Fruit fly (Drosophila melanogaster) whole organism: ENCODE results near the gene Tango10.

Experiments used
- CG8478 ChIP-seq: fragments of >200 bp; optimal IDR thresholded peaks from 2 replicates; lab custom pipeline; 2018; ENCODE audit warnings: inconsistent platforms
- Dll ChIP-seq: fragments of >200 bp; optimal IDR thresholded peaks from 2 replicates; lab custom pipeline; 2017
- psq ChIP-seq: fragments of >200 bp; optimal IDR thresholded peaks from 2 replicates; lab custom pipeline; 2017
- usp ChIP-seq: fragments of >200 bp; optimal IDR thresholded peaks from 2 replicates; lab custom pipeline; 2017; ENCODE audit warnings: missing biosample characterization, missing genetic modification characterization, mixed read lengths

- TF ChIP-seq psq (lab: Kevin White, UChicago) = no peak
- TF ChIP-seq CG8478 (lab: Kevin White, UChicago) = no peak
- TF ChIP-seq Dll (lab: Kevin White, UChicago) = no peak
- no peak for TF ChIP-seq usp (GFP tag; lab: Kevin White, UChicago)
Measured at dm6 chrX:11694959-11695882, 24.8 kb upstream of the Tango10 start, which contains the start of gene PhKgamma.
